Worm (Caenorhabditis elegans) whole organism, late embryonic: ENCODE measurements around the gene F32H5.1.

ENCODE experiments used
- C08G9.2 ChIP-seq: sonication (generic microtip); optimal IDR thresholded peaks from 2 replicates; lab custom pipeline; 2016; ENCODE audit warnings: mild to moderate bottlenecking, missing genetic modification characterization, moderate library complexity, missing compliant biosample characterization
- C38D4.7 ChIP-seq: fragments of 200-800 bp; sonication (Bioruptor generic); optimal IDR thresholded peaks from 2 replicates; lab custom pipeline; 2018; ENCODE audit warnings: mild to moderate bottlenecking, missing genetic modification characterization, moderate library complexity, missing compliant biosample characterization
- F13H6.1 ChIP-seq: sonication (generic microtip); optimal IDR thresholded peaks from 2 replicates; lab custom pipeline; 2016; ENCODE audit warnings: missing genetic modification characterization, missing compliant biosample characterization
- K02D7.2 ChIP-seq: sonication (generic microtip); optimal IDR thresholded peaks from 2 replicates; lab custom pipeline; 2017; ENCODE audit warnings: mild to moderate bottlenecking, missing genetic modification characterization, missing compliant biosample characterization
- K09A11.1 ChIP-seq: sonication (generic microtip); optimal IDR thresholded peaks from 2 replicates; lab custom pipeline; 2017; ENCODE audit warnings: antibody characterized with exemption, mild to moderate bottlenecking, missing genetic modification characterization, missing compliant biosample characterization; ENCODE audit not compliant: insufficient read depth
- T23F11.4 ChIP-seq: fragments of 200-800 bp; sonication (Bioruptor generic); optimal IDR thresholded peaks from 2 replicates; lab custom pipeline; 2018; ENCODE audit warnings: mild to moderate bottlenecking, missing genetic modification characterization, missing compliant biosample characterization
- Y22D7AL.16 ChIP-seq: sonication (generic microtip); optimal IDR thresholded peaks from 2 replicates; lab custom pipeline; 2016; ENCODE audit warnings: missing genetic modification characterization, missing compliant biosample characterization
- ahr-1 ChIP-seq: sonication (generic microtip); optimal IDR thresholded peaks from 2 replicates; lab custom pipeline; 2016; ENCODE audit warnings: missing genetic modification characterization, missing compliant biosample characterization
- ama-1 ChIP-seq: fragments of 150-350 bp; optimal IDR thresholded peaks from 2 replicates; lab custom pipeline; 2014
- ceh-14 ChIP-seq: sonication (generic microtip); optimal IDR thresholded peaks from 2 replicates; lab custom pipeline; 2016; ENCODE audit warnings: missing genotype, missing genetic modification characterization, missing compliant biosample characterization
- ceh-18 ChIP-seq: sonication (generic microtip); optimal IDR thresholded peaks from 2 replicates; lab custom pipeline; 2016; ENCODE audit warnings: missing genetic modification characterization, missing compliant biosample characterization
- ceh-19 ChIP-seq: fragments of 200-800 bp; sonication (Bioruptor generic); optimal IDR thresholded peaks from 2 replicates; lab custom pipeline; 2018; ENCODE audit warnings: mild to moderate bottlenecking, missing genetic modification characterization, missing compliant biosample characterization
- ceh-2 ChIP-seq: sonication (generic microtip); optimal IDR thresholded peaks from 2 replicates; lab custom pipeline; 2016; ENCODE audit warnings: missing genotype, missing genetic modification characterization, missing compliant biosample characterization
- ceh-22 ChIP-seq: sonication (generic microtip); optimal IDR thresholded peaks from 2 replicates; lab custom pipeline; 2017; ENCODE audit warnings: missing biosample characterization, missing genetic modification characterization
- ceh-30 ChIP-seq: fragments of 150-350 bp; optimal IDR thresholded peaks from 2 replicates; lab custom pipeline; 2014; ENCODE audit warnings: missing biosample characterization, missing genetic modification characterization
- ceh-34 ChIP-seq: sonication (generic microtip); optimal IDR thresholded peaks from 2 replicates; lab custom pipeline; 2016; ENCODE audit warnings: mild to moderate bottlenecking, missing genetic modification characterization, missing compliant biosample characterization
- ceh-45 ChIP-seq: fragments of 200-800 bp; sonication (Bioruptor generic); IDR thresholded peaks from 2 replicates; pipeline ENCODE4 v1.3.6; 2022; ENCODE audit warnings: missing genetic modification reagents, missing genetic modification characterization, missing compliant biosample characterization
- ceh-6 ChIP-seq: fragments of 200-800 bp; sonication (Bioruptor generic); optimal IDR thresholded peaks from 2 replicates; lab custom pipeline; 2018; ENCODE audit warnings: mild to moderate bottlenecking, missing genetic modification characterization, missing compliant biosample characterization
- ceh-9 ChIP-seq: sonication (generic microtip); optimal IDR thresholded peaks from 2 replicates; lab custom pipeline; 2016; ENCODE audit warnings: mild to moderate bottlenecking, missing genetic modification characterization, inconsistent platforms, missing compliant biosample characterization
- che-1 ChIP-seq: sonication (generic microtip); optimal IDR thresholded peaks from 2 replicates; lab custom pipeline; 2016; ENCODE audit warnings: mild to moderate bottlenecking, missing genetic modification characterization, missing compliant biosample characterization
- dmd-4 ChIP-seq: sonication (generic microtip); optimal IDR thresholded peaks from 2 replicates; lab custom pipeline; 2016; ENCODE audit warnings: borderline replicate concordance, missing genetic modification characterization, missing compliant biosample characterization
- dve-1 ChIP-seq: sonication (generic microtip); optimal IDR thresholded peaks from 2 replicates; lab custom pipeline; 2017; ENCODE audit warnings: antibody characterized with exemption, mild to moderate bottlenecking, missing genetic modification characterization, missing compliant biosample characterization
- elt-2 ChIP-seq: sonication (generic microtip); optimal IDR thresholded peaks from 2 replicates; lab custom pipeline; 2016; ENCODE audit warnings: missing genetic modification reagents, missing genetic modification characterization, missing compliant biosample characterization
- elt-4 ChIP-seq: sonication (generic microtip); optimal IDR thresholded peaks from 2 replicates; lab custom pipeline; 2016; ENCODE audit warnings: missing genetic modification characterization, missing compliant biosample characterization
- ets-4 ChIP-seq: sonication (generic microtip); optimal IDR thresholded peaks from 2 replicates; lab custom pipeline; 2016; ENCODE audit warnings: missing genetic modification characterization, missing compliant biosample characterization
- eyg-1 ChIP-seq: sonication (generic microtip); optimal IDR thresholded peaks from 2 replicates; lab custom pipeline; 2016; ENCODE audit warnings: missing genotype, missing genetic modification characterization, missing compliant biosample characterization
- fax-1 ChIP-seq: sonication (generic microtip); optimal IDR thresholded peaks from 2 replicates; lab custom pipeline; 2016; ENCODE audit warnings: missing genotype, missing genetic modification characterization, missing compliant biosample characterization
- fkh-6 ChIP-seq: sonication (generic microtip); optimal IDR thresholded peaks from 2 replicates; lab custom pipeline; 2016; ENCODE audit warnings: missing genetic modification characterization, missing compliant biosample characterization
- gmeb-2 ChIP-seq: sonication (generic microtip); optimal IDR thresholded peaks from 2 replicates; lab custom pipeline; 2016; ENCODE audit warnings: missing genetic modification characterization, inconsistent platforms, missing compliant biosample characterization
- hlh-13 ChIP-seq: fragments of 200-800 bp; sonication (Bioruptor generic); optimal IDR thresholded peaks from 2 replicates; lab custom pipeline; 2018; ENCODE audit warnings: mild to moderate bottlenecking, missing genetic modification characterization, missing compliant biosample characterization
- hlh-15 ChIP-seq: sonication (generic microtip); optimal IDR thresholded peaks from 2 replicates; lab custom pipeline; 2016; ENCODE audit warnings: missing genetic modification characterization, missing compliant biosample characterization
- hlh-30 ChIP-seq: sonication (generic microtip); optimal IDR thresholded peaks from 2 replicates; lab custom pipeline; 2017; ENCODE audit warnings: antibody characterized with exemption, missing genetic modification characterization, missing compliant biosample characterization; ENCODE audit not compliant: insufficient read depth
- hlh-8 ChIP-seq: sonication (generic microtip); optimal IDR thresholded peaks from 2 replicates; lab custom pipeline; 2016; ENCODE audit warnings: missing genotype, missing genetic modification characterization, missing compliant biosample characterization
- madf-2 ChIP-seq: sonication (generic microtip); optimal IDR thresholded peaks from 2 replicates; lab custom pipeline; 2017; ENCODE audit warnings: missing genetic modification characterization, missing compliant biosample characterization
- nhr-232 ChIP-seq: sonication (generic microtip); optimal IDR thresholded peaks from 2 replicates; lab custom pipeline; 2016; ENCODE audit warnings: missing genetic modification characterization, missing compliant biosample characterization
- npax-4 ChIP-seq: sonication (generic microtip); optimal IDR thresholded peaks from 2 replicates; lab custom pipeline; 2016; ENCODE audit warnings: missing genetic modification characterization, missing compliant biosample characterization
- odd-2 ChIP-seq: sonication (generic microtip); optimal IDR thresholded peaks from 2 replicates; lab custom pipeline; 2017; ENCODE audit warnings: antibody characterized with exemption, mild to moderate bottlenecking, missing genetic modification characterization, missing compliant biosample characterization
- pag-3 ChIP-seq: sonication (generic microtip); optimal IDR thresholded peaks from 2 replicates; lab custom pipeline; 2016; ENCODE audit warnings: missing compliant biosample characterization, missing genetic modification characterization, borderline replicate concordance
- pax-1 ChIP-seq: fragments of 150-350 bp; optimal IDR thresholded peaks from 2 replicates; lab custom pipeline; 2014; ENCODE audit warnings: missing biosample characterization, missing genetic modification characterization
- pqm-1 ChIP-seq: sonication (generic microtip); optimal IDR thresholded peaks from 2 replicates; lab custom pipeline; 2016; ENCODE audit warnings: missing genetic modification characterization, missing compliant biosample characterization
- pros-1 ChIP-seq: fragments of 150-350 bp; optimal IDR thresholded peaks from 2 replicates; lab custom pipeline; 2014; ENCODE audit warnings: missing biosample characterization, missing genetic modification reagents, missing genetic modification characterization
- ref-2 ChIP-seq: sonication (generic microtip); optimal IDR thresholded peaks from 2 replicates; lab custom pipeline; 2016; ENCODE audit warnings: missing genetic modification characterization, missing compliant biosample characterization
- rnt-1 ChIP-seq: sonication (generic microtip); optimal IDR thresholded peaks from 2 replicates; lab custom pipeline; 2016; ENCODE audit warnings: missing genetic modification characterization, missing compliant biosample characterization
- sdc-2 ChIP-seq: sonication (generic microtip); optimal IDR thresholded peaks from 2 replicates; lab custom pipeline; 2016; ENCODE audit warnings: missing genotype, missing genetic modification characterization, missing compliant biosample characterization
- sox-2 ChIP-seq: fragments of 200-800 bp; sonication (Bioruptor generic); IDR thresholded peaks from 2 replicates; pipeline ENCODE4 v1.3.6; 2022; ENCODE audit warnings: missing genetic modification reagents, missing genetic modification characterization, missing compliant biosample characterization
- sox-4 ChIP-seq: sonication (generic microtip); optimal IDR thresholded peaks from 2 replicates; lab custom pipeline; 2017; ENCODE audit warnings: mild to moderate bottlenecking, missing genetic modification characterization, inconsistent platforms, missing compliant biosample characterization
- syd-9 ChIP-seq: sonication (generic microtip); optimal IDR thresholded peaks from 2 replicates; lab custom pipeline; 2016; ENCODE audit warnings: mild to moderate bottlenecking, missing genetic modification characterization, moderate library complexity, missing compliant biosample characterization
- tbx-2 ChIP-seq: sonication (generic microtip); optimal IDR thresholded peaks from 2 replicates; lab custom pipeline; 2016; ENCODE audit warnings: missing genetic modification characterization, missing compliant biosample characterization
- ttx-3 ChIP-seq: sonication (generic microtip); optimal IDR thresholded peaks from 2 replicates; lab custom pipeline; 2016; ENCODE audit warnings: missing genetic modification reagents, missing genetic modification characterization, missing compliant biosample characterization
- unc-3 ChIP-seq, 2 experiments: fragments of 200-800 bp in 1 of 2; sonication (Bioruptor generic) in 1 of 2; sonication (generic microtip) in 1 of 2; conservative IDR thresholded peaks in 1 of 2; optimal IDR thresholded peaks in 1 of 2; 2 replicates each; pipeline versions ENCODE4 v1.3.6 to Lab custom; 2016 to 2022; ENCODE audit warnings: missing compliant biosample characterization in 2 of 2, missing genetic modification characterization in 2 of 2, missing genetic modification reagents in 1 of 2
- unc-42 ChIP-seq: sonication (generic microtip); optimal IDR thresholded peaks from 2 replicates; lab custom pipeline; 2016; ENCODE audit warnings: missing genotype, missing genetic modification characterization, missing compliant biosample characterization
- unc-55 ChIP-seq: sonication (generic microtip); optimal IDR thresholded peaks from 2 replicates; lab custom pipeline; 2017; ENCODE audit warnings: missing biosample characterization, missing genetic modification reagents, missing genetic modification characterization
- zip-5 ChIP-seq: sonication (generic microtip); optimal IDR thresholded peaks from 2 replicates; lab custom pipeline; 2016; ENCODE audit warnings: missing genetic modification characterization, missing compliant biosample characterization

The F32H5.1 gene

ce11 chrV:13393333-13393803 is 35.5 kb upstream of the F32H5.1 start:
- TF ChIP-seq T23F11.4 (GFP tag; lab: Kevin White, UChicago) (no peak), gmeb-2 (tag; lab: Kevin White, UChicago) (no peak), ceh-2 (tag; lab: Kevin White, UChicago) (peak; percentile 11), fkh-6 (tag; lab: Kevin White, UChicago) (peak; percentile 17), C08G9.2 (tag; lab: Kevin White, UChicago) (no peak), ceh-30 (tag; lab: Kevin White, UChicago) (no peak), ttx-3 (tag; lab: Kevin White, UChicago) (no peak), pag-3 (tag; lab: Kevin White, UChicago) (no peak), hlh-15 (tag; lab: Kevin White, UChicago) (no peak), ahr-1 (no peak), sdc-2 (tag; lab: Kevin White, UChicago) (peak; percentile 50), ceh-34 (peak; percentile 81), madf-2 (tag; lab: Kevin White, UChicago) (peak; percentile 24), C38D4.7 (GFP tag; lab: Kevin White, UChicago) (no peak), dve-1 (tag; lab: Kevin White, UChicago) (no peak), K02D7.2 (tag; lab: Kevin White, UChicago) (no peak), sox-4 (tag; lab: Kevin White, UChicago) (peak; percentile 51), nhr-232 (tag; lab: Kevin White, UChicago) (no peak), sox-2 (GFP tag; lab: Robert Waterston, UW) (no peak), ref-2 (tag; lab: Kevin White, UChicago) (peak; percentile 25), eyg-1 (no peak), ets-4 (tag; lab: Kevin White, UChicago) (no peak), pqm-1 (tag; lab: Kevin White, UChicago) (no peak), hlh-30 (no peak), elt-2 (tag; lab: Kevin White, UChicago) (no peak), ama-1 (lab: Kevin White, UChicago) (no peak), che-1 (peak; percentile 12), ceh-19 (GFP tag; lab: Kevin White, UChicago) (peak; percentile 40), tbx-2 (tag; lab: Kevin White, UChicago) (peak; percentile 60), hlh-13 (GFP tag; lab: Kevin White, UChicago) (peak; percentile 10), syd-9 (peak; percentile 79), hlh-8 (tag; lab: Kevin White, UChicago) (no peak), ceh-18 (peak; percentile 91), npax-4 (no peak), ceh-45 (no peak), unc-3 (GFP tag; conservative IDR thresholded peaks at IDR 0.05; lab: Robert Waterston, UW) (no peak), unc-3 (tag; optimal IDR thresholded peaks at IDR 0.05; lab: Kevin White, UChicago) (no peak), unc-42 (peak; percentile 19), K09A11.1 (tag; lab: Kevin White, UChicago) (no peak), rnt-1 (tag; lab: Kevin White, UChicago) (peak; percentile 95), dmd-4 (tag; lab: Kevin White, UChicago) (no peak), F13H6.1 (tag; lab: Kevin White, UChicago) (peak; percentile 62), ceh-9 (tag; lab: Kevin White, UChicago) (no peak), elt-4 (tag; lab: Kevin White, UChicago) (no peak), Y22D7AL.16 (tag; lab: Kevin White, UChicago) (peak; percentile 19), zip-5 (no peak), odd-2 (tag; lab: Kevin White, UChicago) (no peak), unc-55 (GFP tag; lab: Kevin White, UChicago) (peak; percentile 30), fax-1 (no peak), ceh-14 (tag; lab: Kevin White, UChicago) (no peak), pros-1 (no peak), ceh-22 (tag; lab: Kevin White, UChicago) (no peak), pax-1 (tag; lab: Kevin White, UChicago) (no peak), ceh-6 (GFP tag; lab: Kevin White, UChicago) (no peak)
